Fruit fly (Drosophila melanogaster): ENCODE data around the gene Hand.

DNA sequence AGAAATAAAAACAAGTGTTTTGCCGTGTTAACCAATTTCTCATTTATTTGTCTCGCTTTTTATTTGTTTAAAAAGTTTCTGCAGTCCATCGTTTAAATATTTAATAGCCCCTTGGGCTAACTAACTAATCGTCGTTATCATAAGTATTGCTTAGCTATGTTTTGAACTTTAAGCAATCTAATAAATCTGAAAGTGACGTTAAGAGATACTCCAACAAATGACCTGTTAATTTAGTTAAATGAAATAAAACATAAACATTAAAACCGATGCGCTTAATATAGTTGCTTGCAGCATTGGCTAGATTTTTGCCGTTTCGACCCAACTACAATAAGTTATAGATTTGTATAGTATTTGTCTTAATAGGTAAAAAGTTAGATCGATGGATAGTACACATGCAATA lies 33.4 kb downstream of the Hand start:
- TF ChIP-seq psq (optimal IDR thresholded peaks at IDR 0.05) (no peak), pan (optimal IDR thresholded peaks at IDR 0.05) (no peak), Dll (optimal IDR thresholded peaks at IDR 0.05) (no peak)

All from whole organism.